Worm (Caenorhabditis elegans): ENCODE data around the gene T04H1.13.

The T04H1.13 gene

ce11 chrV:12213027-12213426 is 31.8 kb downstream of the T04H1.13 start, which contains the start of gene vab-8:
vab-8 (plus strand) TSS chrV:12213327.
- no peak for TF ChIP-seq M03D4.4 (tag; optimal IDR thresholded peaks at IDR 0.05)
- no peak for TF ChIP-seq elt-3 (tag; optimal IDR thresholded peaks at IDR 0.05)
- TF ChIP-seq sem-2 (GFP tag; optimal IDR thresholded peaks at IDR 0.05), result no peak
- TF ChIP-seq lin-13 (tag; optimal IDR thresholded peaks at IDR 0.05), result no peak

ce11 chrV:12211090-12211489 is 33.7 kb downstream of the T04H1.13 start:
- TF ChIP-seq unc-62 (GFP tag; optimal IDR thresholded peaks at IDR 0.05), result no peak
- TF ChIP-seq ces-1 (GFP tag; optimal IDR thresholded peaks at IDR 0.05), result peak; percentile 97
- no peak for TF ChIP-seq drap-1 (GFP tag; optimal IDR thresholded peaks at IDR 0.05)
- no peak for TF ChIP-seq lin-13 (tag; optimal IDR thresholded peaks at IDR 0.05)
- no peak for TF ChIP-seq elt-3 (tag; optimal IDR thresholded peaks at IDR 0.05)
- no peak for TF ChIP-seq sptf-1 (tag; optimal IDR thresholded peaks at IDR 0.05)

ce11 chrV:12209951-12210350 is 34.9 kb downstream of the T04H1.13 start:
- TF ChIP-seq ces-1 (GFP tag; optimal IDR thresholded peaks at IDR 0.05) (peak; percentile 89), unc-62 (GFP tag; optimal IDR thresholded peaks at IDR 0.05) (no peak)

- TF ChIP-seq unc-62 (GFP tag; optimal IDR thresholded peaks at IDR 0.05) (peak; percentile 41), ces-1 (GFP tag; optimal IDR thresholded peaks at IDR 0.05) (no peak), nhr-12 (tag; optimal IDR thresholded peaks at IDR 0.05) (no peak), ceh-83 (GFP tag; optimal IDR thresholded peaks at IDR 0.05) (no peak), hlh-1 (tag; optimal IDR thresholded peaks at IDR 0.05) (peak; percentile 42)
These were observed 36.2 kb downstream of the T04H1.13 start for ce11 chrV:12208678-12209077.

ce11 chrV:12199474-12199873 is 45.4 kb downstream of the T04H1.13 start:
- TF ChIP-seq mls-2 (tag; optimal IDR thresholded peaks at IDR 0.05), result no peak
- peak; percentile 0 for TF ChIP-seq elt-1 (tag; optimal IDR thresholded peaks at IDR 0.05; ENCODE audit: borderline replicate concordance, insufficient read depth)
- TF ChIP-seq ham-2 (GFP tag; optimal IDR thresholded peaks at IDR 0.05), result peak; percentile 17

ce11 chrV:12198545-12198944 is 46.3 kb downstream of the T04H1.13 start, which contains the start of gene lon-3:
lon-3 (minus strand) TSS chrV:12198645.
- TF ChIP-seq elt-1 (tag; optimal IDR thresholded peaks at IDR 0.05; ENCODE audit: borderline replicate concordance, insufficient read depth) (peak; percentile 58), lsy-2 (tag; optimal IDR thresholded peaks at IDR 0.05) (no peak), elt-3 (tag; optimal IDR thresholded peaks at IDR 0.05) (no peak), mep-1 (tag; optimal IDR thresholded peaks at IDR 0.05) (no peak)

- TF ChIP-seq ceh-83 (GFP tag; optimal IDR thresholded peaks at IDR 0.05) (no peak), drap-1 (GFP tag; optimal IDR thresholded peaks at IDR 0.05) (no peak), nhr-76 (tag; optimal IDR thresholded peaks at IDR 0.05) (no peak), ceh-43 (GFP tag; optimal IDR thresholded peaks at IDR 0.05) (no peak), lin-13 (tag; optimal IDR thresholded peaks at IDR 0.05) (no peak), ztf-11 (tag; optimal IDR thresholded peaks at IDR 0.05) (no peak), unc-39 (tag; optimal IDR thresholded peaks at IDR 0.05) (no peak)
These were observed 47.1 kb downstream of the T04H1.13 start for ce11 chrV:12197748-12198147.

- TF ChIP-seq pha-4 (tag; optimal IDR thresholded peaks at IDR 0.05) (peak; percentile 59), nhr-2 (tag; optimal IDR thresholded peaks at IDR 0.05) (no peak)
These were observed 48.2 kb downstream of the T04H1.13 start for ce11 chrV:12196659-12197058.

ce11 chrV:12195845-12196244 is 49.0 kb downstream of the T04H1.13 start, which contains the start of gene ZK836.3:
ZK836.3 (minus strand) TSS chrV:12195945.
- TF ChIP-seq ceh-39 (tag; optimal IDR thresholded peaks at IDR 0.05) (no peak), drap-1 (GFP tag; optimal IDR thresholded peaks at IDR 0.05) (no peak), mls-2 (tag; optimal IDR thresholded peaks at IDR 0.05) (no peak), lin-32 (GFP tag; optimal IDR thresholded peaks at IDR 0.05) (no peak), flh-1 (GFP tag; optimal IDR thresholded peaks at IDR 0.05) (no peak), mep-1 (tag; optimal IDR thresholded peaks at IDR 0.05) (no peak), ham-2 (GFP tag; optimal IDR thresholded peaks at IDR 0.05) (no peak), nhr-76 (tag; optimal IDR thresholded peaks at IDR 0.05) (no peak)

Measured in whole organism, mixed stage, embryonic.